Worm (Caenorhabditis elegans) whole organism, L4 larva: Measurements from ENCODE around the gene sre-11.

Experiments used
- F44E2.7 ChIP-seq: fragments of 200-800 bp; sonication (Bioruptor generic); IDR thresholded peaks from 2 replicates; pipeline ENCODE4 v2.1.2; 2022; ENCODE audit warnings: missing genetic modification characterization, missing compliant biosample characterization
- F49E8.2 ChIP-seq: sonication (generic microtip); optimal IDR thresholded peaks from 2 replicates; lab custom pipeline; 2016; ENCODE audit warnings: missing compliant biosample characterization, mild to moderate bottlenecking, missing genetic modification characterization, borderline replicate concordance
- T26A8.4 ChIP-seq: fragments of 200-800 bp; sonication (Bioruptor generic); IDR thresholded peaks from 2 replicates; pipeline ENCODE4 v1.3.6; 2022; ENCODE audit warnings: missing genetic modification characterization, missing compliant biosample characterization
- ZK546.5 ChIP-seq, 2 experiments: sonication (generic microtip); optimal IDR thresholded peaks; 2 replicates each; lab custom pipeline; 2017; ENCODE audit warnings: missing biosample characterization in 2 of 2, missing genetic modification characterization in 2 of 2
- aha-1 ChIP-seq: fragments of 150-350 bp; peaks from one replicate; lab custom pipeline; 2014; ENCODE audit warnings: missing biosample characterization, missing genetic modification characterization
- arid-1 ChIP-seq: fragments of 200-800 bp; sonication (Bioruptor generic); conservative IDR thresholded peaks from 2 replicates; pipeline ENCODE4 v1.3.6; 2022; ENCODE audit warnings: missing genetic modification reagents, missing genetic modification characterization, missing compliant biosample characterization
- ceh-28 ChIP-seq: fragments of 150-350 bp; optimal IDR thresholded peaks from 2 replicates; lab custom pipeline; 2014; ENCODE audit warnings: missing biosample characterization, missing genetic modification reagents, missing genetic modification characterization
- ceh-44 ChIP-seq: fragments of 200-800 bp; sonication (Bioruptor generic); IDR thresholded peaks from 2 replicates; pipeline ENCODE4 v1.3.6; 2022; ENCODE audit warnings: missing genetic modification reagents, missing genetic modification characterization, missing compliant biosample characterization
- ceh-62 ChIP-seq: sonication (generic microtip); optimal IDR thresholded peaks from 2 replicates; lab custom pipeline; 2017; ENCODE audit warnings: missing biosample characterization, missing genetic modification characterization
- ceh-82 ChIP-seq: sonication (generic microtip); optimal IDR thresholded peaks from 2 replicates; lab custom pipeline; 2017; ENCODE audit warnings: missing biosample characterization, missing genetic modification characterization
- ces-1 ChIP-seq: fragments of 150-350 bp; sonication (generic microtip); optimal IDR thresholded peaks from 4 replicates; lab custom pipeline; 2014; ENCODE audit warnings: missing biosample characterization, missing genetic modification reagents, missing genetic modification characterization
- cey-2 ChIP-seq: sonication (generic microtip); optimal IDR thresholded peaks from 3 replicates; lab custom pipeline; 2017; ENCODE audit warnings: missing genetic modification characterization, mild to moderate bottlenecking, missing compliant biosample characterization, antibody characterized with exemption, borderline replicate concordance; ENCODE audit not compliant: insufficient read depth
- daf-16 ChIP-seq, 3 experiments: sonication (generic microtip); optimal IDR thresholded peaks; 2 replicates each; lab custom pipeline; 2016 to 2017; ENCODE audit warnings: missing genetic modification characterization in 3 of 3, missing genetic modification reagents in 3 of 3, mild to moderate bottlenecking in 2 of 3, missing compliant biosample characterization in 2 of 3, missing biosample characterization in 1 of 3, moderate library complexity in 1 of 3
- dpl-1 ChIP-seq: fragments of 150-350 bp; optimal IDR thresholded peaks from 2 replicates; lab custom pipeline; 2014; ENCODE audit warnings: missing biosample characterization, missing genetic modification reagents, missing genetic modification characterization
- duxl-1 ChIP-seq: sonication (generic microtip); optimal IDR thresholded peaks from 2 replicates; lab custom pipeline; 2016; ENCODE audit warnings: mild to moderate bottlenecking, missing genetic modification characterization, moderate library complexity, missing compliant biosample characterization; ENCODE audit not compliant: poor library complexity
- dve-1 ChIP-seq: sonication (generic microtip); optimal IDR thresholded peaks from 2 replicates; lab custom pipeline; 2017; ENCODE audit warnings: antibody characterized with exemption, mild to moderate bottlenecking, missing genetic modification characterization, missing compliant biosample characterization; ENCODE audit not compliant: insufficient read depth
- egl-27 ChIP-seq: sonication (generic microtip); optimal IDR thresholded peaks from 3 replicates; lab custom pipeline; 2017; ENCODE audit warnings: missing biosample characterization, missing genetic modification reagents, missing genetic modification characterization
- hlh-11 ChIP-seq: fragments of 200-800 bp; sonication (Bioruptor generic); optimal IDR thresholded peaks from 2 replicates; lab custom pipeline; 2018; ENCODE audit warnings: mild to moderate bottlenecking, missing genetic modification characterization, missing compliant biosample characterization
- hlh-30 ChIP-seq: sonication (generic microtip); optimal IDR thresholded peaks from 2 replicates; lab custom pipeline; 2017; ENCODE audit warnings: antibody characterized with exemption, mild to moderate bottlenecking, missing genetic modification characterization, missing compliant biosample characterization; ENCODE audit not compliant: insufficient read depth
- lin-15B ChIP-seq: fragments of 150-350 bp; sonication (generic microtip); optimal IDR thresholded peaks from 3 replicates; lab custom pipeline; 2014; ENCODE audit warnings: missing biosample characterization, missing genetic modification characterization
- mdl-1 ChIP-seq, 2 experiments: fragments of 150-350 bp in 1 of 2; sonication (generic microtip) in 1 of 2; optimal IDR thresholded peaks; 2 replicates each; lab custom pipeline; 2014 to 2017; ENCODE audit warnings: missing biosample characterization in 2 of 2, missing genetic modification characterization in 2 of 2
- mep-1 ChIP-seq: fragments of 150-350 bp; sonication (generic microtip); optimal IDR thresholded peaks from 3 replicates; lab custom pipeline; 2014; ENCODE audit warnings: missing biosample characterization, missing genetic modification characterization
- mxl-3 ChIP-seq: fragments of 200-800 bp; sonication (Bioruptor generic); optimal IDR thresholded peaks from 2 replicates; lab custom pipeline; 2018; ENCODE audit warnings: mild to moderate bottlenecking, missing genetic modification characterization, missing compliant biosample characterization
- nhr-102 ChIP-seq: sonication (generic microtip); optimal IDR thresholded peaks from 2 replicates; lab custom pipeline; 2016; ENCODE audit warnings: mild to moderate bottlenecking, missing genetic modification characterization, moderate library complexity, missing compliant biosample characterization
- nhr-11 ChIP-seq: fragments of 150-350 bp; optimal IDR thresholded peaks from 2 replicates; lab custom pipeline; 2014; ENCODE audit warnings: missing biosample characterization, missing genetic modification characterization
- nhr-25 ChIP-seq: sonication (generic microtip); optimal IDR thresholded peaks from 2 replicates; lab custom pipeline; 2017; ENCODE audit warnings: missing genetic modification characterization, mild to moderate bottlenecking, missing compliant biosample characterization, antibody characterized with exemption, moderate library complexity, borderline replicate concordance; ENCODE audit not compliant: insufficient read depth
- nhr-28 ChIP-seq: fragments of 150-350 bp; optimal IDR thresholded peaks from 2 replicates; lab custom pipeline; 2014; ENCODE audit warnings: missing biosample characterization, missing genetic modification characterization
- nhr-48 ChIP-seq: sonication (generic microtip); optimal IDR thresholded peaks from 2 replicates; lab custom pipeline; 2016; ENCODE audit warnings: mild to moderate bottlenecking, missing genetic modification characterization, missing compliant biosample characterization
- nhr-77 ChIP-seq: fragments of 150-350 bp; optimal IDR thresholded peaks from 2 replicates; lab custom pipeline; 2014; ENCODE audit warnings: missing biosample characterization, missing genetic modification characterization
- rbr-2 ChIP-seq: sonication (generic microtip); optimal IDR thresholded peaks from 2 replicates; lab custom pipeline; 2016; ENCODE audit warnings: missing genotype, missing genetic modification characterization, missing compliant biosample characterization
- saeg-2 ChIP-seq: fragments of 200-800 bp; sonication (Bioruptor generic); IDR thresholded peaks from 2 replicates; pipeline ENCODE4 v1.3.6; 2022; ENCODE audit warnings: missing genetic modification reagents, missing genetic modification characterization, missing compliant biosample characterization
- snpc-1.2 ChIP-seq: fragments of 200-800 bp; sonication (Bioruptor generic); IDR thresholded peaks from 2 replicates; pipeline ENCODE4 v1.3.6; 2022; ENCODE audit warnings: missing genetic modification reagents, missing genetic modification characterization, missing compliant biosample characterization
- spr-1 ChIP-seq: sonication (generic microtip); optimal IDR thresholded peaks from 2 replicates; lab custom pipeline; 2016; ENCODE audit warnings: mild to moderate bottlenecking, missing genetic modification characterization, missing compliant biosample characterization
- tra-1 ChIP-seq: fragments of 200-800 bp; sonication (Bioruptor generic); IDR thresholded peaks from 2 replicates; pipeline ENCODE4 v1.3.6; 2022; ENCODE audit warnings: missing genetic modification reagents, missing genetic modification characterization, missing compliant biosample characterization
- zag-1 ChIP-seq: fragments of 150-350 bp; optimal IDR thresholded peaks from 2 replicates; lab custom pipeline; 2014; ENCODE audit warnings: missing biosample characterization, missing genetic modification characterization
- zfp-3 ChIP-seq: fragments of 200-800 bp; sonication (Bioruptor generic); conservative IDR thresholded peaks from 2 replicates; pipeline ENCODE4 v1.3.6; 2022; ENCODE audit warnings: missing genetic modification reagents, missing genetic modification characterization, missing compliant biosample characterization

sre-11 gene

ce11 chrV:7689888-7690287, 6.1 kb upstream of the sre-11 start, which contains the start of gene C12D5.9:
C12D5.9 (minus strand) TSS chrV:7689988.
- TF ChIP-seq dve-1 (no peak), nhr-48 (tag; lab: Kevin White, UChicago) (no peak), dpl-1 (GFP tag; lab: Kevin White, UChicago) (no peak), snpc-1.2 (no peak), lin-15B (tag; lab: Kevin White, UChicago) (no peak), tra-1 (no peak), F44E2.7 (GFP tag; lab: Robert Waterston, UW) (no peak), arid-1 (GFP tag; lab: Robert Waterston, UW) (no peak), ces-1 (GFP tag; lab: Kevin White, UChicago) (no peak), ceh-62 (tag; lab: Kevin White, UChicago) (no peak), ceh-28 (tag; lab: Kevin White, UChicago) (no peak)
- TF ChIP-seq, all 104 proteins: peak for 0

ce11 chrV:7686189-7686588, 2.4 kb upstream of the sre-11 start, which contains the start of the genes nhr-94 and nhr-152:
nhr-94 (minus strand) TSS chrV:7686335.
nhr-152 (plus strand) TSS chrV:7686350.
- TF ChIP-seq nhr-102: no peak
- no peak for TF ChIP-seq egl-27 (tag; lab: Kevin White, UChicago)
- TF ChIP-seq cey-2 (tag; lab: Kevin White, UChicago): no peak
- TF ChIP-seq saeg-2: no peak
- peak; percentile 60 for TF ChIP-seq aha-1 (tag; lab: Kevin White, UChicago)
- no peak for TF ChIP-seq zag-1 (tag; lab: Kevin White, UChicago)
- TF ChIP-seq hlh-30 (tag; lab: Kevin White, UChicago): peak; percentile 58
- peak; percentile 0 for TF ChIP-seq nhr-25 (tag; lab: Kevin White, UChicago)
- TF ChIP-seq rbr-2 (tag; lab: Kevin White, UChicago): no peak
- TF ChIP-seq zfp-3: no peak
- peak; percentile 59 for TF ChIP-seq mxl-3 (GFP tag; lab: Kevin White, UChicago)
- no peak for TF ChIP-seq ceh-44 (GFP tag; lab: Robert Waterston, UW)
- peak; percentile 46 for TF ChIP-seq nhr-28 (tag; lab: Kevin White, UChicago)
- TF ChIP-seq tra-1: no peak
- no peak for TF ChIP-seq T26A8.4

DNA sequence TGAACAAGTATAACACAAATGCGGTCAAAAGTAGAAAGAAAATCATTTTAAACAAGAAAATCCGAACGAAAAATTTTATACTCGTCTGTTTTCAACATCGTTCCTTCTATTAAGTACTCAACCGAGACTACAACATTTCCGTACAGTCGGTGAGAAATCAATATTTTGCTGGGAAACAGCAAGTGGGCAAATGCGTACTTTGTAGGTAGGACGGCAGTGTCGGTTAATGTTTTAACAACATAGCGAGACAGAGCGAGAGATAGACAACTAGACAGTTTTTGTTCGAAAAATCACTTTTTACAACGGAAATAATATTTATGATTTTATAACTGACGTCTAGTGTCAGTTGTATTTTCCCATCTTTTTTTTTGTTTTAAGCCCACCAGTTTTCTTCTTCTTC, 2.4 kb downstream of the sre-11 start, which contains the start of gene cyp-33A1:
cyp-33A1 (minus strand) TSS at position 72 of the 400 bp plus-strand sequence.
- no peak for TF ChIP-seq F44E2.7 (GFP tag; lab: Robert Waterston, UW)
- TF ChIP-seq mdl-1 (tag; optimal IDR thresholded peaks at IDR 0.05; lab: Kevin White, UChicago): peak in 1 of 2 experiments; percentile 27
- TF ChIP-seq daf-16 (GFP tag; optimal IDR thresholded peaks at IDR 0.05; lab: Kevin White, UChicago): no peak
- TF ChIP-seq daf-16 (tag; optimal IDR thresholded peaks at IDR 0.05; lab: Kevin White, UChicago): peak; percentile 88
- peak; percentile 100 for TF ChIP-seq nhr-28 (tag; lab: Kevin White, UChicago)
- no peak for TF ChIP-seq mep-1 (tag; lab: Kevin White, UChicago)
- no peak for TF ChIP-seq nhr-11 (tag; lab: Kevin White, UChicago)
- TF ChIP-seq dve-1: peak; percentile 51
- peak; percentile 38 for TF ChIP-seq nhr-77 (tag; lab: Kevin White, UChicago)
- TF ChIP-seq ZK546.5 (tag; optimal IDR thresholded peaks at IDR 0.05; lab: Kevin White, UChicago): no peak
- TF ChIP-seq mxl-3 (GFP tag; lab: Kevin White, UChicago): peak; percentile 15
- no peak for TF ChIP-seq spr-1

- TF ChIP-seq F49E8.2 (tag; lab: Kevin White, UChicago) (no peak), ceh-44 (GFP tag; lab: Robert Waterston, UW) (no peak), hlh-30 (tag; lab: Kevin White, UChicago) (no peak), hlh-11 (tag; lab: Kevin White, UChicago) (no peak), ceh-82 (tag; lab: Kevin White, UChicago) (no peak), duxl-1 (no peak), dpl-1 (GFP tag; lab: Kevin White, UChicago) (no peak)
Observed at ce11 chrV:7675904-7676303, 7.9 kb downstream of the sre-11 start, which contains the start of gene C12D5.3. C12D5.3 (plus strand) TSS chrV:7676204.
